Fruit fly (Drosophila melanogaster) whole organism, embryonic: Measurements from ENCODE around the gene Gbs-76A.

Experiments
- Atf-2 ChIP-seq: fragments of 200-800 bp; sonication (Bioruptor generic); optimal IDR thresholded peaks from 2 replicates; lab custom pipeline; 2016; ENCODE audit warnings: missing biosample characterization, missing genetic modification characterization
- Awh ChIP-seq: fragments of 200-800 bp; sonication (Bioruptor generic); IDR thresholded peaks from 2 replicates; pipeline ENCODE4, ENCODE4 v1.3.6; 2022; ENCODE audit warnings: missing biosample characterization, missing genetic modification characterization
- B-H1 ChIP-seq: fragments of 200-800 bp; sonication (Bioruptor generic); IDR thresholded peaks from 3 replicates; pipeline ENCODE4 v1.3.6; 2022; ENCODE audit warnings: missing biosample characterization, missing genetic modification characterization
- Bdp1 ChIP-seq: fragments of 200-800 bp; sonication (Bioruptor generic); optimal IDR thresholded peaks from 3 replicates; lab custom pipeline; 2016; ENCODE audit warnings: missing biosample characterization, missing genetic modification characterization
- CG10431 ChIP-seq: fragments of 200-800 bp; sonication (Bioruptor generic); optimal IDR thresholded peaks from 3 replicates; lab custom pipeline; 2018; ENCODE audit warnings: missing biosample characterization, mild to moderate bottlenecking, missing genetic modification characterization
- CG10979 ChIP-seq: fragments of 200-800 bp; sonication (Bioruptor generic); optimal IDR thresholded peaks from 2 replicates; lab custom pipeline; 2018; ENCODE audit warnings: missing biosample characterization, mild to moderate bottlenecking, missing genetic modification characterization, moderate library complexity
- CG12104 ChIP-seq: fragments of 200-800 bp; sonication (Bioruptor generic); optimal IDR thresholded peaks from 3 replicates; lab custom pipeline; 2016; ENCODE audit warnings: missing biosample characterization, missing genetic modification characterization
- CG14050 ChIP-seq: fragments of 200-800 bp; sonication (Bioruptor generic); IDR thresholded peaks from 3 replicates; pipeline ENCODE4 v1.3.6; 2022; ENCODE audit warnings: missing biosample characterization, missing genetic modification characterization
- CG16863 ChIP-seq: fragments of 200-800 bp; sonication (Bioruptor generic); optimal IDR thresholded peaks from 3 replicates; lab custom pipeline; 2016; ENCODE audit warnings: missing biosample characterization, missing genetic modification characterization
- CG18599 ChIP-seq: fragments of 200-800 bp; sonication (Bioruptor generic); optimal IDR thresholded peaks from 3 replicates; lab custom pipeline; 2017; ENCODE audit warnings: missing biosample characterization, missing genetic modification characterization, mild to moderate bottlenecking, moderate library complexity, missing genetic modification reagents
- CG34224 ChIP-seq: fragments of 200-800 bp; sonication (Bioruptor generic); IDR thresholded peaks from 3 replicates; pipeline ENCODE4 v1.3.6; 2022; ENCODE audit warnings: missing biosample characterization, missing genetic modification characterization; ENCODE audit not compliant: partially characterized antibody
- CG6272 ChIP-seq: fragments of 200-800 bp; sonication (Bioruptor generic); IDR thresholded peaks from 2 replicates; pipeline ENCODE4 v1.3.6; 2022; ENCODE audit warnings: missing biosample characterization, missing genetic modification characterization
- CG7745 ChIP-seq: fragments of 200-800 bp; sonication (Bioruptor generic); optimal IDR thresholded peaks from 2 replicates; lab custom pipeline; 2018; ENCODE audit warnings: missing biosample characterization, mild to moderate bottlenecking, missing genetic modification characterization, moderate library complexity
- CG7963 ChIP-seq: fragments of 200-800 bp; sonication (Bioruptor generic); IDR thresholded peaks from 3 replicates; pipeline ENCODE4 v1.3.6; 2022; ENCODE audit warnings: missing biosample characterization, missing genetic modification characterization; ENCODE audit not compliant: partially characterized antibody
- Camta ChIP-seq: fragments of 200-800 bp; sonication (Bioruptor generic); optimal IDR thresholded peaks from 2 replicates; lab custom pipeline; 2016; ENCODE audit warnings: missing biosample characterization, missing genetic modification characterization
- Dad ChIP-seq: fragments of 200-800 bp; sonication (Bioruptor generic); optimal IDR thresholded peaks from 3 replicates; lab custom pipeline; 2016; ENCODE audit warnings: missing biosample characterization, missing genetic modification characterization
- Dip2 ChIP-seq: fragments of 200-800 bp; sonication (Bioruptor generic); IDR thresholded peaks from 2 replicates; pipeline ENCODE4 v1.3.6; 2022; ENCODE audit warnings: missing biosample characterization, missing genetic modification characterization
- H2.0 ChIP-seq: fragments of 200-800 bp; sonication (Bioruptor generic); IDR thresholded peaks from 2 replicates; pipeline ENCODE4 v1.3.6; 2022; ENCODE audit warnings: missing biosample characterization, missing genetic modification characterization
- HmgD ChIP-seq: fragments of 200-800 bp; sonication (Bioruptor generic); optimal IDR thresholded peaks from 3 replicates; lab custom pipeline; 2016; ENCODE audit warnings: missing biosample characterization, missing genetic modification characterization
- Hmr ChIP-seq: fragments of 200-800 bp; sonication (Bioruptor generic); optimal IDR thresholded peaks from 3 replicates; lab custom pipeline; 2017; ENCODE audit warnings: mild to moderate bottlenecking, missing biosample characterization, missing genetic modification reagents, missing genetic modification characterization
- Max ChIP-seq: fragments of 200-800 bp; sonication (Bioruptor generic); optimal IDR thresholded peaks from 2 replicates; lab custom pipeline; 2016; ENCODE audit warnings: missing biosample characterization, mild to moderate bottlenecking, missing genetic modification characterization
- Med ChIP-seq: fragments of 200-800 bp; sonication (Bioruptor generic); peaks from one replicate; lab custom pipeline; 2016; ENCODE audit warnings: missing biosample characterization, missing genetic modification characterization, mild to moderate bottlenecking, inconsistent platforms, moderate library complexity
- Mes4 ChIP-seq: fragments of 200-800 bp; sonication (Bioruptor generic); optimal IDR thresholded peaks from 2 replicates; lab custom pipeline; 2016; ENCODE audit warnings: missing biosample characterization, missing genetic modification characterization
- Mrtf ChIP-seq: fragments of 200-800 bp; sonication (Bioruptor generic); IDR thresholded peaks from 3 replicates; pipeline ENCODE4 v1.3.6; 2022; ENCODE audit warnings: missing biosample characterization, missing genetic modification characterization
- Myb ChIP-seq: fragments of 200-800 bp; sonication (Bioruptor generic); optimal IDR thresholded peaks from 2 replicates; lab custom pipeline; 2016; ENCODE audit warnings: missing biosample characterization, missing genetic modification characterization
- NFAT ChIP-seq: fragments of 200-800 bp; sonication (Bioruptor generic); IDR thresholded peaks from 2 replicates; pipeline ENCODE4 v1.3.6; 2022; ENCODE audit warnings: missing biosample characterization, missing genetic modification characterization
- Vsx1 ChIP-seq: fragments of 200-800 bp; sonication (Bioruptor generic); optimal IDR thresholded peaks from 2 replicates; lab custom pipeline; 2017; ENCODE audit warnings: missing biosample characterization, mild to moderate bottlenecking, missing genetic modification characterization, missing genetic modification reagents
- ab ChIP-seq: fragments of 200-800 bp; sonication (Bioruptor generic); optimal IDR thresholded peaks from 2 replicates; lab custom pipeline; 2016; ENCODE audit warnings: missing biosample characterization, missing genetic modification characterization
- amos ChIP-seq: fragments of 200-800 bp; sonication (Bioruptor generic); IDR thresholded peaks from 2 replicates; pipeline ENCODE4 v1.3.6; 2022; ENCODE audit warnings: missing biosample characterization, missing genetic modification characterization; ENCODE audit not compliant: partially characterized antibody
- ara ChIP-seq: fragments of 200-800 bp; sonication (Bioruptor generic); IDR thresholded peaks from 2 replicates; pipeline ENCODE4 v1.3.6; 2022; ENCODE audit warnings: missing biosample characterization, missing genetic modification characterization
- bbx ChIP-seq: fragments of 200-800 bp; sonication (Bioruptor generic); IDR thresholded peaks from 2 replicates; pipeline ENCODE4 v1.3.6; 2022; ENCODE audit warnings: missing biosample characterization, missing genetic modification characterization; ENCODE audit not compliant: partially characterized antibody
- cato ChIP-seq: fragments of 200-800 bp; sonication (Bioruptor generic); optimal IDR thresholded peaks from 2 replicates; lab custom pipeline; 2016; ENCODE audit warnings: missing biosample characterization, missing genetic modification characterization, borderline replicate concordance
- caup ChIP-seq: fragments of 200-800 bp; sonication (Bioruptor generic); optimal IDR thresholded peaks from 3 replicates; lab custom pipeline; 2017; ENCODE audit warnings: missing biosample characterization, mild to moderate bottlenecking, missing genetic modification characterization, moderate library complexity; ENCODE audit not compliant: severe bottlenecking
- chn ChIP-seq: fragments of 200-800 bp; sonication (Bioruptor generic); optimal IDR thresholded peaks from 2 replicates; lab custom pipeline; 2016; ENCODE audit warnings: missing biosample characterization, missing genetic modification characterization
- dpn ChIP-seq, 2 experiments: fragments of 200-800 bp; sonication (Bioruptor generic); optimal IDR thresholded peaks; 3 replicates each; lab custom pipeline; 2016; ENCODE audit warnings: missing biosample characterization in 2 of 2, missing genetic modification characterization in 2 of 2
- fd64A ChIP-seq: fragments of 200-800 bp; sonication (Bioruptor generic); optimal IDR thresholded peaks from 3 replicates; lab custom pipeline; 2018; ENCODE audit warnings: missing biosample characterization, mild to moderate bottlenecking, missing genetic modification characterization
- gcm2 ChIP-seq: fragments of 200-800 bp; sonication (Bioruptor generic); optimal IDR thresholded peaks from 2 replicates; lab custom pipeline; 2016; ENCODE audit warnings: missing biosample characterization, missing genetic modification characterization
- grn ChIP-seq: fragments of 200-800 bp; sonication (Bioruptor generic); optimal IDR thresholded peaks from 3 replicates; lab custom pipeline; 2017; ENCODE audit warnings: missing biosample characterization, missing genetic modification characterization
- gsb-n ChIP-seq: fragments of 200-800 bp; sonication (Bioruptor generic); optimal IDR thresholded peaks from 3 replicates; lab custom pipeline; 2018; ENCODE audit warnings: missing biosample characterization, mild to moderate bottlenecking, missing genetic modification characterization
- h ChIP-seq: fragments of >200 bp; optimal IDR thresholded peaks from 2 replicates; lab custom pipeline; 2017
- her ChIP-seq: fragments of 200-800 bp; sonication (Bioruptor generic); optimal IDR thresholded peaks from 2 replicates; lab custom pipeline; 2016; ENCODE audit warnings: missing biosample characterization, missing genetic modification characterization
- ind ChIP-seq: fragments of 200-800 bp; sonication (Bioruptor generic); optimal IDR thresholded peaks from 3 replicates; lab custom pipeline; 2016; ENCODE audit warnings: missing biosample characterization, missing genetic modification characterization
- jumu ChIP-seq: fragments of 200-800 bp; sonication (Bioruptor generic); optimal IDR thresholded peaks from 3 replicates; lab custom pipeline; 2016; ENCODE audit warnings: missing biosample characterization, missing genetic modification characterization
- kay ChIP-seq: fragments of 200-800 bp; sonication (Bioruptor generic); optimal IDR thresholded peaks from 2 replicates; lab custom pipeline; 2016; ENCODE audit warnings: missing biosample characterization, missing genetic modification characterization
- salm ChIP-seq: fragments of 200-800 bp; sonication (Bioruptor generic); optimal IDR thresholded peaks from 2 replicates; lab custom pipeline; 2018; ENCODE audit warnings: missing biosample characterization, mild to moderate bottlenecking, missing genetic modification characterization
- shn ChIP-seq: fragments of 200-800 bp; sonication (Bioruptor generic); optimal IDR thresholded peaks from 3 replicates; lab custom pipeline; 2016; ENCODE audit warnings: missing biosample characterization, missing genetic modification characterization
- sima ChIP-seq: fragments of 200-800 bp; sonication (Bioruptor generic); optimal IDR thresholded peaks from 2 replicates; lab custom pipeline; 2016; ENCODE audit warnings: missing biosample characterization, missing genetic modification characterization
- tna ChIP-seq: fragments of 200-800 bp; sonication (Bioruptor generic); IDR thresholded peaks from 2 replicates; pipeline ENCODE4 v1.3.6; 2022; ENCODE audit warnings: missing biosample characterization, missing genetic modification characterization; ENCODE audit not compliant: partially characterized antibody
- toy ChIP-seq: fragments of 200-800 bp; sonication (Bioruptor generic); IDR thresholded peaks from 2 replicates; pipeline ENCODE4 v1.3.6; 2022; ENCODE audit warnings: missing biosample characterization, missing genetic modification characterization
- trem ChIP-seq: fragments of 200-800 bp; optimal IDR thresholded peaks from 3 replicates; lab custom pipeline; 2019; ENCODE audit warnings: missing biosample characterization, mild to moderate bottlenecking, missing genetic modification characterization, moderate library complexity
- wek ChIP-seq: fragments of 200-800 bp; sonication (Bioruptor generic); optimal IDR thresholded peaks from 3 replicates; lab custom pipeline; 2018; ENCODE audit warnings: missing biosample characterization, mild to moderate bottlenecking, missing genetic modification characterization, moderate library complexity
- zen ChIP-seq: fragments of 200-800 bp; sonication (Bioruptor generic); optimal IDR thresholded peaks from 3 replicates; lab custom pipeline; 2018; ENCODE audit warnings: missing biosample characterization, mild to moderate bottlenecking, missing genetic modification characterization, moderate library complexity

The Gbs-76A gene

DNA sequence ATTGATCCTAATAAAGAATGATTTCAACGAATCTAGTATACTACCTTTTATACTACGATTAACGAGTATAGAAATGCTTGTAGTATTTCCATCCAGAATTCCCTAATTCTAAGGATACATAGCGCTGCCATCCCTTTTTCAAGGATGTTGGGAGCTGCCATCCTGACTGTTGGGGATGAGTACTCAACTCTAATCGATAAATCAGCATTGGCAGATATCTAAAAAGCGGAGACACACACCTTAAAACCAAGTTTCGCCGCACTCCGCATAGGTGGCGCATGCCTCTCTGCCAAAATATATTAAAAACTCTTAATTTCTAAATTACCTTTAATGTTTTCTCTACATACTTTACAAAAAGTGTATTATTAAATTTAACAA lies 1.7 kb upstream of the Gbs-76A start, which contains the start of gene fal (continued):
- TF ChIP-seq caup (GFP tag; lab: Kevin White, UChicago) = no peak
- no peak for TF ChIP-seq kay (GFP tag; lab: Kevin White, UChicago)
- TF ChIP-seq jumu (GFP tag; lab: Kevin White, UChicago) = no peak
- no peak for TF ChIP-seq ara
- no peak for TF ChIP-seq CG14050 (GFP tag; lab: Robert Waterston, UW)
- no peak for TF ChIP-seq shn (GFP tag; lab: Kevin White, UChicago)
- TF ChIP-seq gsb-n (tag; lab: Kevin White, UChicago) = no peak
- TF ChIP-seq amos (GFP tag; lab: Robert Waterston, UW) = peak; percentile 65
- 0 out of 3 replicates have a peak, but pooled peaks have one; percentile 26 for TF ChIP-seq Mrtf (GFP tag; lab: Robert Waterston, UW)
- TF ChIP-seq NFAT (GFP tag; lab: Robert Waterston, UW) = 0 out of 2 replicates have a peak, but pooled peaks have one; percentile 7
- TF ChIP-seq Med (GFP tag; lab: Kevin White, UChicago) = no peak
- TF ChIP-seq Bdp1 (GFP tag; lab: Kevin White, UChicago) = no peak
- no peak for TF ChIP-seq Mes4 (GFP tag; lab: Kevin White, UChicago)
- no peak for TF ChIP-seq bbx (GFP tag; lab: Robert Waterston, UW)
- no peak for TF ChIP-seq gcm2 (GFP tag; lab: Kevin White, UChicago)
- peak; percentile 62 for TF ChIP-seq Hmr (GFP tag; lab: Kevin White, UChicago)
- TF ChIP-seq B-H1 = no peak
- TF ChIP-seq toy = no peak
- peak; percentile 20 for TF ChIP-seq Atf-2 (GFP tag; lab: Kevin White, UChicago)
- no peak for TF ChIP-seq CG18599 (GFP tag; lab: Kevin White, UChicago)
- no peak for TF ChIP-seq CG10979 (tag; lab: Kevin White, UChicago)
- TF ChIP-seq chn = peak; percentile 38
- TF ChIP-seq her (GFP tag; lab: Kevin White, UChicago) = no peak
- no peak for TF ChIP-seq dpn (GFP tag; optimal IDR thresholded peaks at IDR 0.05; lab: Kevin White, UChicago)
- no peak for TF ChIP-seq CG7745 (tag; lab: Kevin White, UChicago)
- TF ChIP-seq zen (tag; lab: Kevin White, UChicago) = peak; percentile 20
- peak; percentile 25 for TF ChIP-seq ind
- no peak for TF ChIP-seq h (lab: Kevin White, UChicago)
- TF ChIP-seq CG12104 (GFP tag; lab: Kevin White, UChicago) = no peak
- TF ChIP-seq trem (tag; lab: Kevin White, UChicago) = peak; percentile 98
- TF ChIP-seq Dip2 (GFP tag; lab: Robert Waterston, UW) = no peak
- TF ChIP-seq CG7963 = 0 out of 3 replicates have a peak, but pooled peaks have one; percentile 32
- TF ChIP-seq wek (GFP tag; lab: Kevin White, UChicago) = no peak
- no peak for TF ChIP-seq fd64A (GFP tag; lab: Kevin White, UChicago)
- peak; percentile 11 for TF ChIP-seq Max (GFP tag; lab: Kevin White, UChicago)
- no peak for TF ChIP-seq Myb
- TF ChIP-seq HmgD (GFP tag; lab: Kevin White, UChicago) = peak; percentile 63
- TF ChIP-seq cato = peak; percentile 37
- TF ChIP-seq ab (GFP tag; lab: Kevin White, UChicago) = no peak
- TF ChIP-seq H2.0 (GFP tag; lab: Robert Waterston, UW) = no peak
- no peak for TF ChIP-seq CG34224
- no peak for TF ChIP-seq Awh (GFP tag; lab: Robert Waterston, UW)
- no peak for TF ChIP-seq sima (GFP tag; lab: Kevin White, UChicago)
- TF ChIP-seq salm (tag; lab: Kevin White, UChicago) = no peak
- TF ChIP-seq CG10431 (GFP tag; lab: Kevin White, UChicago) = no peak
- TF ChIP-seq tna (GFP tag; lab: Robert Waterston, UW) = no peak
- no peak for TF ChIP-seq grn
- TF ChIP-seq Camta (GFP tag; lab: Kevin White, UChicago) = no peak
- no peak for TF ChIP-seq CG16863 (GFP tag; lab: Kevin White, UChicago)
- TF ChIP-seq Dad (GFP tag; lab: Kevin White, UChicago) = no peak
- no peak for TF ChIP-seq CG6272 (GFP tag; lab: Robert Waterston, UW)
- TF ChIP-seq Vsx1 (GFP tag; lab: Kevin White, UChicago) = no peak
